Worm (Caenorhabditis elegans) whole organism, L2 larva: Measurements from ENCODE around the gene cra-1.

Experiments used
- C34F6.9 ChIP-seq: fragments of 150-350 bp; optimal IDR thresholded peaks from 2 replicates; lab custom pipeline; 2014; ENCODE audit warnings: missing biosample characterization, missing genetic modification characterization
- F13H6.1 ChIP-seq: sonication (generic microtip); optimal IDR thresholded peaks from 2 replicates; lab custom pipeline; 2016; ENCODE audit warnings: missing genetic modification characterization, missing compliant biosample characterization
- R02D3.7 ChIP-seq: fragments of 150-350 bp; optimal IDR thresholded peaks from 2 replicates; lab custom pipeline; 2014; ENCODE audit warnings: missing biosample characterization, missing genetic modification characterization
- Y55F3AM.14 ChIP-seq: fragments of 200-800 bp; sonication (Bioruptor generic); optimal IDR thresholded peaks from 2 replicates; lab custom pipeline; 2018; ENCODE audit warnings: mild to moderate bottlenecking, missing genetic modification characterization, missing compliant biosample characterization
- ZK546.5 ChIP-seq: sonication (generic microtip); optimal IDR thresholded peaks from 2 replicates; lab custom pipeline; 2017; ENCODE audit warnings: missing biosample characterization, missing genetic modification characterization
- alr-1 ChIP-seq: fragments of 150-350 bp; optimal IDR thresholded peaks from 2 replicates; lab custom pipeline; 2014; ENCODE audit warnings: missing biosample characterization, missing genetic modification characterization
- aly-2 ChIP-seq: fragments of 150-350 bp; optimal IDR thresholded peaks from 2 replicates; lab custom pipeline; 2014; ENCODE audit warnings: missing biosample characterization, missing genetic modification characterization
- ama-1 ChIP-seq: fragments of 150-350 bp; optimal IDR thresholded peaks from 2 replicates; lab custom pipeline; 2018; ENCODE audit warnings: inconsistent platforms
- blmp-1 ChIP-seq: sonication (generic microtip); optimal IDR thresholded peaks from 2 replicates; lab custom pipeline; 2017; ENCODE audit warnings: missing genetic modification characterization, mild to moderate bottlenecking, missing compliant biosample characterization, antibody characterized with exemption, moderate library complexity; ENCODE audit not compliant: insufficient read depth
- ceh-82 ChIP-seq: fragments of 150-350 bp; optimal IDR thresholded peaks from 2 replicates; lab custom pipeline; 2014; ENCODE audit warnings: missing biosample characterization, missing genetic modification characterization
- dmd-4 ChIP-seq: sonication (generic microtip); optimal IDR thresholded peaks from 2 replicates; lab custom pipeline; 2017; ENCODE audit warnings: missing biosample characterization, missing genetic modification characterization
- elt-1 ChIP-seq: fragments of 150-350 bp; optimal IDR thresholded peaks from 2 replicates; lab custom pipeline; 2014; ENCODE audit warnings: missing biosample characterization, missing genetic modification characterization
- fos-1 ChIP-seq: fragments of 150-350 bp; optimal IDR thresholded peaks from 2 replicates; lab custom pipeline; 2014; ENCODE audit warnings: missing biosample characterization, missing genetic modification characterization
- lin-11 ChIP-seq: fragments of 150-350 bp; sonication (generic microtip); optimal IDR thresholded peaks from 2 replicates; lab custom pipeline; 2014; ENCODE audit warnings: missing biosample characterization, missing genetic modification characterization, inconsistent platforms, mixed read lengths
- lin-13 ChIP-seq: fragments of 150-350 bp; optimal IDR thresholded peaks from 2 replicates; lab custom pipeline; 2014; ENCODE audit warnings: missing biosample characterization, missing genetic modification reagents, missing genetic modification characterization
- lin-39 ChIP-seq: fragments of 150-350 bp; optimal IDR thresholded peaks from 2 replicates; lab custom pipeline; 2014; ENCODE audit warnings: missing biosample characterization, missing genetic modification reagents, missing genetic modification characterization
- lsy-2 ChIP-seq, 2 experiments: fragments of 150-350 bp in 1 of 2; sonication (generic microtip) in 1 of 2; optimal IDR thresholded peaks; 2 replicates each; lab custom pipeline; 2014 to 2017; ENCODE audit warnings: missing biosample characterization in 2 of 2, missing genetic modification characterization in 2 of 2
- mab-5 ChIP-seq: fragments of 150-350 bp; optimal IDR thresholded peaks from 2 replicates; lab custom pipeline; 2014; ENCODE audit warnings: missing biosample characterization, missing genetic modification characterization
- mbf-1 ChIP-seq: sonication (generic microtip); optimal IDR thresholded peaks from 2 replicates; lab custom pipeline; 2017; ENCODE audit warnings: missing biosample characterization, missing genetic modification characterization
- mdl-1 ChIP-seq, 2 experiments: fragments of 150-350 bp in 1 of 2; sonication (generic microtip) in 1 of 2; optimal IDR thresholded peaks; 2 replicates each; lab custom pipeline; 2017; ENCODE audit warnings: missing biosample characterization in 2 of 2, missing genetic modification characterization in 2 of 2
- nhr-10 ChIP-seq: sonication (generic microtip); optimal IDR thresholded peaks from 2 replicates; lab custom pipeline; 2017; ENCODE audit warnings: missing biosample characterization, missing genetic modification characterization
- nhr-12 ChIP-seq: fragments of 150-350 bp; optimal IDR thresholded peaks from 2 replicates; lab custom pipeline; 2014; ENCODE audit warnings: missing biosample characterization, missing genetic modification characterization
- nhr-129 ChIP-seq: fragments of 150-350 bp; optimal IDR thresholded peaks from 2 replicates; lab custom pipeline; 2014; ENCODE audit warnings: missing biosample characterization, missing genetic modification characterization
- nhr-21 ChIP-seq: fragments of 150-350 bp; optimal IDR thresholded peaks from 2 replicates; lab custom pipeline; 2014; ENCODE audit warnings: missing biosample characterization, missing genetic modification characterization
- nhr-237 ChIP-seq: fragments of 150-350 bp; optimal IDR thresholded peaks from 2 replicates; lab custom pipeline; 2014; ENCODE audit warnings: missing biosample characterization, missing genetic modification characterization
- nhr-25 ChIP-seq: fragments of 150-350 bp; sonication (generic microtip); optimal IDR thresholded peaks from 3 replicates; lab custom pipeline; 2014; ENCODE audit warnings: missing biosample characterization, missing genetic modification characterization
- nhr-6 ChIP-seq: fragments of 150-350 bp; optimal IDR thresholded peaks from 2 replicates; lab custom pipeline; 2014; ENCODE audit warnings: missing biosample characterization, missing genetic modification characterization
- sem-4 ChIP-seq: fragments of 150-350 bp; optimal IDR thresholded peaks from 2 replicates; lab custom pipeline; 2014; ENCODE audit warnings: missing biosample characterization, missing genetic modification reagents, missing genetic modification characterization
- skn-1 ChIP-seq: sonication (generic microtip); optimal IDR thresholded peaks from 2 replicates; lab custom pipeline; 2017; ENCODE audit warnings: missing biosample characterization, missing genetic modification characterization
- sma-9 ChIP-seq, 2 experiments: fragments of 150-350 bp in 1 of 2; sonication (generic microtip) in 1 of 2; optimal IDR thresholded peaks; 2 replicates each; lab custom pipeline; 2014 to 2016; ENCODE audit warnings: missing genetic modification characterization in 2 of 2, mild to moderate bottlenecking in 1 of 2, missing biosample characterization in 1 of 2, missing compliant biosample characterization in 1 of 2, missing genetic modification reagents in 1 of 2, moderate library complexity in 1 of 2
- unc-55 ChIP-seq: fragments of 150-350 bp; sonication (generic microtip); optimal IDR thresholded peaks from 3 replicates; lab custom pipeline; 2014; ENCODE audit warnings: missing biosample characterization, missing genetic modification reagents, missing genetic modification characterization
- zag-1 ChIP-seq: fragments of 150-350 bp; optimal IDR thresholded peaks from 2 replicates; lab custom pipeline; 2014; ENCODE audit warnings: missing biosample characterization, missing genetic modification characterization
- ztf-1 ChIP-seq: fragments of 200-800 bp; sonication (Bioruptor generic); conservative IDR thresholded peaks from 2 replicates; pipeline ENCODE4 v1.3.6; 2022; ENCODE audit warnings: missing genetic modification characterization, missing compliant biosample characterization
- ztf-4 ChIP-seq: fragments of 150-350 bp; optimal IDR thresholded peaks from 2 replicates; lab custom pipeline; 2014; ENCODE audit warnings: missing biosample characterization, missing genetic modification characterization

Gene cra-1

DNA sequence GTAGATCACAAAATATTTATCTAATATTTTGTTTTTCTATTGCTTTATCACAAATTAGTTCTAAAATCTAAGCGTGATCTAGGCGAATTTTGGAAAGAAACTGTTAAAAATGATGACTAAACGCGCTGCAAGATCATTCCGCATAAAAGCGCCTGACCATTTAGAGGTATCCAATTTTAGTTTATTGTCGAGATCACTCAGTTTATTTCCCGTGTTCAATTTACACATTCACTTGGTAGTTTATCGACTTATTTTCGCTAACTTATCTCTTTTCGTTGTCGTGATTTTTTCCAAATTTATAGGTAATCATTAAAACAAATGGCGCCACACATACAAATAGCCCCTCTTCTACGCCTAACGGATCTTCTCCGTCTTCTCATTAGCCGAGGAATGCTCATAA is 37.1 kb upstream of the cra-1 start, which contains the start of gene T07E3.2:
Gene T07E3.2 (plus strand): TSS at position 301 of the 400 bp plus-strand sequence.
- TF ChIP-seq ZK546.5 (tag; lab: Kevin White, UChicago) (no peak), alr-1 (tag; lab: Kevin White, UChicago) (no peak), elt-1 (no peak), nhr-6 (tag; lab: Kevin White, UChicago) (no peak), lin-13 (no peak), lsy-2 (tag; optimal IDR thresholded peaks at IDR 0.05; lab: Kevin White, UChicago) (no peak), lin-39 (tag; lab: Kevin White, UChicago) (no peak), ztf-4 (tag; lab: Kevin White, UChicago) (no peak), unc-55 (GFP tag; lab: Kevin White, UChicago) (no peak), nhr-237 (tag; lab: Kevin White, UChicago) (no peak), dmd-4 (tag; lab: Kevin White, UChicago) (no peak), sem-4 (tag; lab: Kevin White, UChicago) (no peak), nhr-10 (tag; lab: Kevin White, UChicago) (no peak), ama-1 (lab: Kevin White, UChicago) (no peak), F13H6.1 (tag; lab: Kevin White, UChicago) (no peak), blmp-1 (tag; lab: Kevin White, UChicago) (no peak), nhr-21 (tag; lab: Kevin White, UChicago) (no peak)

DNA sequence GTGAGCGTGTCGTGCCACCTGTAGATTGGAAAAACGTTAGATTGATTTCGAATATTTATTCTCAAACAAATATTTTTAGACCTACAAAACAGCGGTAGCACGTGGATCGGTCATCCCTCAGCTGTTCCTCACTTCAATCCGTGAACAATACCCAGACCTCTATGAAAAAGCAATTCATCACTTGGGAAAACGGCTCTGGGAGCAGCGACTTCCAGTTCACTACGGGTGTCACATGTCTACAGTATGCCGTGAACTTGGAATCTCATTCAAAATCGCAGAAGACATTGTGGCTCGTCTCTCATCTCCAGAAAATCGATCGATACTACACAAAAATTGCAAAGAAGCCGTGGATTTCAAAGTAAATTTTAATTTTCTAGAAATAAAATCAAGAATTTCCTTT is 35.2 kb upstream of the cra-1 start:
- TF ChIP-seq ama-1 (lab: Kevin White, UChicago): no peak
- TF ChIP-seq zag-1 (tag; lab: Kevin White, UChicago): no peak
- TF ChIP-seq unc-55 (GFP tag; lab: Kevin White, UChicago): no peak
- TF ChIP-seq lsy-2 (tag; optimal IDR thresholded peaks at IDR 0.05; lab: Kevin White, UChicago): peak in 1 of 2 experiments; percentile 26

DNA sequence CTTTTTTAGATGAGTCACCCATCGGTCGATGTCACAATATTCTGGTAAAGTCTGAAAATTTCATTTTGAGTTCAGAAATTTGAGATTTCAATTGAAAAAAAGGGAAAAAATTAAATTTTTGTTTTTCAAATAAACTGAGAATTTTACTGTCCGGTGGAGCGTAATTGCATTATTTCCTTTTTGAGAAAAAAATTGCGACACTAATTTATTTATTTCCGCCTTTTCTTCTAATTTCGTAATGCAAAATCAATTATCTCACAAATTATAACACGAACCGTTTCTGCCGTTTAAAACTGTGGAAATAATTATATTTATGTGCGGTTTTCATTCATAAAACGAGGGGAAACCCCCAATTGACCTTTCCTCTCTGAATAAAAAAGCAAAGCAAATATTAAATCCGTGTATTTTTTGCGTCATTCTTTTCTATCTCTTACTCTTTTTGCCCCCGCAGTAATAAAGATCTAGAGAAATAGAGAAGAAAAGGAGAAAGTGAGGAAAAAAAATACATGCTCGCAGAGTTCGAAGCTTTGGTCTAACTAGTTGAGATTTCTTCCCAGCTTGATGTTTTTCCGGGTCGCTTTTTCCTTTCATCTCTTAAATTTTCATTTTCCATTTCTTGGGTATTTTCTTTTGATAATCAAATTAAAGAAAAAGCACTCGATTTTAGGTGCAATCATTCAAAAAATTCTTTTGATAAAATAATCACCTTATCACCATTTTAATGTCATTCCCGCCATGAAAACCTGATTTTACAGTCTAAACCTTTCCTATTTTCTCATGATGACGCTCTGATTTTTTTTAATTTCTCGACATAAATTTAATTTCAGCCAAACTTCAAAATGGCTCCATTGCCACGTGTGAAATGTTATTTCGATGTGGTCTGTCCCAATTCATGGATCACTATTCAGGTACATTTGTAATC is 34.1 kb upstream of the cra-1 start, which contains the start of the genes brc-2 and T07E3.3:
Gene brc-2 (minus strand): TSS at position 51 of the 922 bp plus-strand sequence.
Gene T07E3.3 (plus strand): TSS at position 822 of the 922 bp plus-strand sequence.
- TF ChIP-seq ceh-82: no peak
- TF ChIP-seq lsy-2 (tag; optimal IDR thresholded peaks at IDR 0.05; lab: Kevin White, UChicago): peak in 1 of 2 experiments; percentile 11
- peak; percentile 52 for TF ChIP-seq C34F6.9
- no peak for TF ChIP-seq nhr-237 (tag; lab: Kevin White, UChicago)
- TF ChIP-seq nhr-129: peak; percentile 2
- no peak for TF ChIP-seq ztf-4 (tag; lab: Kevin White, UChicago)
- TF ChIP-seq sem-4 (tag; lab: Kevin White, UChicago): no peak
- peak; percentile 13 for TF ChIP-seq unc-55 (GFP tag; lab: Kevin White, UChicago)
- no peak for TF ChIP-seq skn-1 (tag; lab: Kevin White, UChicago)
- TF ChIP-seq sma-9 (GFP tag; optimal IDR thresholded peaks at IDR 0.05; lab: Kevin White, UChicago): peak; percentile 2
- TF ChIP-seq sma-9 (tag; optimal IDR thresholded peaks at IDR 0.05; lab: Kevin White, UChicago): no peak
- TF ChIP-seq mab-5 (tag; lab: Kevin White, UChicago): no peak
- peak; percentile 65 for TF ChIP-seq fos-1 (tag; lab: Kevin White, UChicago)
- no peak for TF ChIP-seq R02D3.7 (tag; lab: Kevin White, UChicago)
- no peak for TF ChIP-seq mdl-1 (tag; optimal IDR thresholded peaks at IDR 0.05; lab: Kevin White, UChicago)
- TF ChIP-seq, all 48 proteins: peak for 6

DNA sequence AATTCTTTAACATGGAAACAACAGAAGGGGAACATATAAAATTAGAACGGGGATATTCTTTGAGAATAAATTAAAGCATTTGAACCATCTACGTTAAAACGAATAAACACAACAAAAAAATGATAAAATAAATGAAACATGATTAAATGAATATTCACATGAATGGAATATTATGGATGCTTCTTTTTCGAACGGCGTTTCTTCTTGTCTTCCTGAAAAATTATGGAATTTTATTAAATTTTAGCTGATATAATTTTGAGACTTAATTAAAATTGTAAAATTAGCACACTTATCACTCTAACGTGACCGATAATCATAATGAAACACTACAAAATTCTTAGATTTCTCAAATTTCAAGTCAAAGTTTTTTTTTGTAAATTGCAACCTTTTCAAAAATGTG is 31.3 kb upstream of the cra-1 start:
- TF ChIP-seq blmp-1 (tag; lab: Kevin White, UChicago): no peak
- no peak for TF ChIP-seq lin-13
- TF ChIP-seq mbf-1: no peak
- TF ChIP-seq aly-2 (tag; lab: Kevin White, UChicago): no peak
- TF ChIP-seq nhr-25: no peak
- no peak for TF ChIP-seq lin-11
- TF ChIP-seq sma-9 (GFP tag; optimal IDR thresholded peaks at IDR 0.05; lab: Kevin White, UChicago): no peak
- TF ChIP-seq sma-9 (tag; optimal IDR thresholded peaks at IDR 0.05; lab: Kevin White, UChicago): no peak
- no peak for TF ChIP-seq Y55F3AM.14 (GFP tag; lab: Kevin White, UChicago)
- no peak for TF ChIP-seq nhr-12 (tag; lab: Kevin White, UChicago)
- no peak for TF ChIP-seq ztf-1
